Worm (Caenorhabditis elegans) whole organism, L2 larva: ENCODE measurements around the gene osta-2.

ENCODE experiments used
- F13H6.1 ChIP-seq: sonication (generic microtip); optimal IDR thresholded peaks from 2 replicates; lab custom pipeline; 2016; ENCODE audit warnings: missing genetic modification characterization, missing compliant biosample characterization
- ama-1 ChIP-seq: fragments of 150-350 bp; optimal IDR thresholded peaks from 2 replicates; lab custom pipeline; 2018; ENCODE audit warnings: inconsistent platforms
- lin-11 ChIP-seq: fragments of 150-350 bp; sonication (generic microtip); optimal IDR thresholded peaks from 2 replicates; lab custom pipeline; 2014; ENCODE audit warnings: missing biosample characterization, missing genetic modification characterization, inconsistent platforms, mixed read lengths
- lin-39 ChIP-seq: fragments of 150-350 bp; optimal IDR thresholded peaks from 2 replicates; lab custom pipeline; 2014; ENCODE audit warnings: missing biosample characterization, missing genetic modification reagents, missing genetic modification characterization
- mdl-1 ChIP-seq, 2 experiments: fragments of 150-350 bp in 1 of 2; sonication (generic microtip) in 1 of 2; optimal IDR thresholded peaks; 2 replicates each; lab custom pipeline; 2017; ENCODE audit warnings: missing biosample characterization in 2 of 2, missing genetic modification characterization in 2 of 2
- nhr-11 ChIP-seq: fragments of 150-350 bp; optimal IDR thresholded peaks from 2 replicates; lab custom pipeline; 2014; ENCODE audit warnings: missing biosample characterization, missing genetic modification characterization
- nhr-129 ChIP-seq: fragments of 150-350 bp; optimal IDR thresholded peaks from 2 replicates; lab custom pipeline; 2014; ENCODE audit warnings: missing biosample characterization, missing genetic modification characterization
- nhr-21 ChIP-seq: fragments of 150-350 bp; optimal IDR thresholded peaks from 2 replicates; lab custom pipeline; 2014; ENCODE audit warnings: missing biosample characterization, missing genetic modification characterization
- sem-4 ChIP-seq: fragments of 150-350 bp; optimal IDR thresholded peaks from 2 replicates; lab custom pipeline; 2014; ENCODE audit warnings: missing biosample characterization, missing genetic modification reagents, missing genetic modification characterization
- skn-1 ChIP-seq: sonication (generic microtip); optimal IDR thresholded peaks from 2 replicates; lab custom pipeline; 2017; ENCODE audit warnings: missing biosample characterization, missing genetic modification characterization
- snpc-4 ChIP-seq: fragments of 150-350 bp; optimal IDR thresholded peaks from 2 replicates; lab custom pipeline; 2014; ENCODE audit warnings: missing biosample characterization, missing genetic modification characterization
- ztf-11 ChIP-seq: sonication (generic microtip); optimal IDR thresholded peaks from 2 replicates; lab custom pipeline; 2017; ENCODE audit warnings: missing biosample characterization, missing genetic modification characterization
- ztf-4 ChIP-seq: fragments of 150-350 bp; optimal IDR thresholded peaks from 2 replicates; lab custom pipeline; 2014; ENCODE audit warnings: missing biosample characterization, missing genetic modification characterization

DNA sequence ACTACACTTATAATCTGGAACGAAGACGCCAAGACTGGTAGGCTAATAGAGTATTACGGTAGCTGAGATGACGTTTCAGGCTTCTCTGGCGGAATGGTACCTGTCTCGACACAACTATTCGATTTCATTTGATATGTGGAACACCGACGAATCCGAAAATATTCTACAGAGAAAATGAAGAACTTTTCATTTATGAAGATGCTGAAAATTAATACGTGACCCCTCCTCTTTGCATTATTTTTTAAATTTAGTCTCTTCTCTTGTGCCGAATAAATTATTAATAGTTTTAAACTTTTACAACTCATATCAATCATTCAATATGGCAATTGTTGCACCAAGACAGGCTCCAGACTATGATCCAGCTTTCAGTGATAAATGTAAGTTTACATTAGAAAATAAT is 41.5 kb upstream of the osta-2 start, which contains the start of gene C25H3.16:
- TF ChIP-seq mdl-1 (tag; optimal IDR thresholded peaks at IDR 0.05; lab: Kevin White, UChicago) (no peak), ama-1 (lab: Kevin White, UChicago) (no peak), sem-4 (tag; lab: Kevin White, UChicago) (no peak), lin-39 (tag; lab: Kevin White, UChicago) (no peak), skn-1 (tag; lab: Kevin White, UChicago) (no peak), snpc-4 (no peak), lin-11 (tag; lab: Kevin White, UChicago) (no peak), ztf-11 (tag; lab: Kevin White, UChicago) (no peak), F13H6.1 (tag; lab: Kevin White, UChicago) (no peak), nhr-129 (tag; lab: Kevin White, UChicago) (no peak), nhr-11 (tag; lab: Kevin White, UChicago) (no peak), ztf-4 (no peak), nhr-21 (no peak)
